Fruit fly (Drosophila melanogaster): ENCODE data around the gene Rubicon.

dm6 chrX:8665576-8666297, 11.1 kb upstream of the Rubicon start:
- TF ChIP-seq Ets96B (tag; optimal IDR thresholded peaks at IDR 0.05) (no peak), CG11294 (GFP tag; IDR thresholded peaks at IDR 0.05) (no peak), OdsH (GFP tag; optimal IDR thresholded peaks at IDR 0.05) (no peak), fd59A (GFP tag; optimal IDR thresholded peaks at IDR 0.05) (no peak), Hr39 (GFP tag; optimal IDR thresholded peaks at IDR 0.05) (no peak)

Measured in whole organism, prepupa.